Worm (Caenorhabditis elegans): ENCODE measurements around the gene CC8.2.

- no peak for TF ChIP-seq dve-1 (tag; optimal IDR thresholded peaks at IDR 0.05)
- no peak for TF ChIP-seq nfya-1 (tag; optimal IDR thresholded peaks at IDR 0.05)
- no peak for TF ChIP-seq elt-2 (tag; optimal IDR thresholded peaks at IDR 0.05)
- no peak for TF ChIP-seq tbx-2 (tag; optimal IDR thresholded peaks at IDR 0.05)
- no peak for TF ChIP-seq F13H6.1 (tag; optimal IDR thresholded peaks at IDR 0.05)
- no peak for TF ChIP-seq ama-1 (optimal IDR thresholded peaks at IDR 0.05)
- TF ChIP-seq nhr-232 (tag; optimal IDR thresholded peaks at IDR 0.05) = no peak
- TF ChIP-seq fkh-6 (tag; optimal IDR thresholded peaks at IDR 0.05) = no peak
- TF ChIP-seq ceh-9 (tag; optimal IDR thresholded peaks at IDR 0.05) = no peak
Observed at ce11 chrIV:3668603-3669002, 20.1 kb upstream of the CC8.2 start, which contains the start of gene fmil-1.

All from whole organism, late embryonic.